Worm (Caenorhabditis elegans): ENCODE measurements around the gene hrg-7.

The hrg-7 gene

ce11 chrV:12708305-12708704 lies 33.5 kb upstream of the hrg-7 start, which contains the start of gene R11D1.2:
Gene R11D1.2 (plus strand): TSS chrV:12708605.
- TF ChIP-seq hmg-4 (GFP tag; optimal IDR thresholded peaks at IDR 0.05) (no peak), hnd-1 (tag; optimal IDR thresholded peaks at IDR 0.05) (no peak)

- TF ChIP-seq hmbx-1 (tag; optimal IDR thresholded peaks at IDR 0.05) (no peak), ets-7 (tag; optimal IDR thresholded peaks at IDR 0.05) (no peak), tbx-37 (GFP tag; conservative IDR thresholded peaks at IDR 0.05) (no peak), hnd-1 (tag; optimal IDR thresholded peaks at IDR 0.05) (no peak), pes-1 (GFP tag; IDR thresholded peaks at IDR 0.05) (no peak), scrt-1 (GFP tag; IDR thresholded peaks at IDR 0.05) (no peak), F13C5.2 (tag; optimal IDR thresholded peaks at IDR 0.05) (no peak), B0310.2 (tag; optimal IDR thresholded peaks at IDR 0.05) (no peak), tra-4 (tag; optimal IDR thresholded peaks at IDR 0.05) (no peak), aly-1 (tag; optimal IDR thresholded peaks at IDR 0.05) (no peak), ceh-13 (GFP tag; optimal IDR thresholded peaks at IDR 0.05) (no peak), ceh-36 (tag; optimal IDR thresholded peaks at IDR 0.05) (no peak), ama-1 (optimal IDR thresholded peaks at IDR 0.05) (no peak), hmg-4 (GFP tag; optimal IDR thresholded peaks at IDR 0.05) (no peak), tbx-11 (GFP tag; IDR thresholded peaks at IDR 0.05) (no peak), sea-1 (GFP tag; conservative IDR thresholded peaks at IDR 0.05) (no peak)
Observed at ce11 chrV:12711999-12712398, 29.8 kb upstream of the hrg-7 start, which contains the start of gene R11D1.3. Gene R11D1.3 (minus strand): TSS chrV:12712099.

ce11 chrV:12714120-12714519 lies 27.7 kb upstream of the hrg-7 start, which contains the start of gene R11D1.4:
Gene R11D1.4 (minus strand): TSS chrV:12714220.
- TF ChIP-seq hmbx-1 (tag; optimal IDR thresholded peaks at IDR 0.05) = no peak
- no peak for TF ChIP-seq hnd-1 (tag; optimal IDR thresholded peaks at IDR 0.05)
- TF ChIP-seq hmg-4 (GFP tag; optimal IDR thresholded peaks at IDR 0.05) = no peak
- no peak for TF ChIP-seq tbx-11 (GFP tag; IDR thresholded peaks at IDR 0.05)
- TF ChIP-seq tbx-37 (GFP tag; conservative IDR thresholded peaks at IDR 0.05) = no peak
- TF ChIP-seq ceh-36 (tag; optimal IDR thresholded peaks at IDR 0.05) = no peak
- TF ChIP-seq F13C5.2 (tag; optimal IDR thresholded peaks at IDR 0.05) = no peak
- no peak for TF ChIP-seq B0310.2 (tag; optimal IDR thresholded peaks at IDR 0.05)
- TF ChIP-seq tra-4 (tag; optimal IDR thresholded peaks at IDR 0.05) = no peak
- no peak for TF ChIP-seq ama-1 (optimal IDR thresholded peaks at IDR 0.05)
- no peak for TF ChIP-seq flt-1 (GFP tag; IDR thresholded peaks at IDR 0.05)
- no peak for TF ChIP-seq ets-7 (tag; optimal IDR thresholded peaks at IDR 0.05)
- TF ChIP-seq pes-1 (GFP tag; IDR thresholded peaks at IDR 0.05) = no peak
- no peak for TF ChIP-seq sea-1 (GFP tag; conservative IDR thresholded peaks at IDR 0.05)
- TF ChIP-seq scrt-1 (GFP tag; IDR thresholded peaks at IDR 0.05) = no peak
- no peak for TF ChIP-seq aly-1 (tag; optimal IDR thresholded peaks at IDR 0.05)
- no peak for TF ChIP-seq ceh-13 (GFP tag; optimal IDR thresholded peaks at IDR 0.05)

- no peak for TF ChIP-seq ceh-36 (tag; optimal IDR thresholded peaks at IDR 0.05)
Observed at ce11 chrV:12716447-12716846, 25.4 kb upstream of the hrg-7 start, which contains the start of gene str-178. Gene str-178 (minus strand): TSS chrV:12716547.

ce11 chrV:12718622-12719021 lies 23.2 kb upstream of the hrg-7 start, which contains the start of gene str-181:
Gene str-181 (minus strand): TSS chrV:12718722.
- TF ChIP-seq ceh-36 (tag; optimal IDR thresholded peaks at IDR 0.05) (no peak), hmbx-1 (tag; optimal IDR thresholded peaks at IDR 0.05) (no peak), hmg-4 (GFP tag; optimal IDR thresholded peaks at IDR 0.05) (no peak), tbx-11 (GFP tag; IDR thresholded peaks at IDR 0.05) (no peak), B0310.2 (tag; optimal IDR thresholded peaks at IDR 0.05) (no peak), ets-7 (tag; optimal IDR thresholded peaks at IDR 0.05) (no peak), tra-4 (tag; optimal IDR thresholded peaks at IDR 0.05) (no peak), F13C5.2 (tag; optimal IDR thresholded peaks at IDR 0.05) (no peak), scrt-1 (GFP tag; IDR thresholded peaks at IDR 0.05) (no peak), flt-1 (GFP tag; IDR thresholded peaks at IDR 0.05) (no peak), sea-1 (GFP tag; conservative IDR thresholded peaks at IDR 0.05) (no peak), tbx-37 (GFP tag; conservative IDR thresholded peaks at IDR 0.05) (no peak)

- no peak for TF ChIP-seq B0310.2 (tag; optimal IDR thresholded peaks at IDR 0.05)
- TF ChIP-seq hnd-1 (tag; optimal IDR thresholded peaks at IDR 0.05) = no peak
- no peak for TF ChIP-seq ceh-36 (tag; optimal IDR thresholded peaks at IDR 0.05)
- no peak for TF ChIP-seq tbx-11 (GFP tag; IDR thresholded peaks at IDR 0.05)
- no peak for TF ChIP-seq F13C5.2 (tag; optimal IDR thresholded peaks at IDR 0.05)
- no peak for TF ChIP-seq sea-1 (GFP tag; conservative IDR thresholded peaks at IDR 0.05)
- TF ChIP-seq tbx-37 (GFP tag; conservative IDR thresholded peaks at IDR 0.05) = no peak
- no peak for TF ChIP-seq flt-1 (GFP tag; IDR thresholded peaks at IDR 0.05)
- TF ChIP-seq scrt-1 (GFP tag; IDR thresholded peaks at IDR 0.05) = no peak
- no peak for TF ChIP-seq aly-1 (tag; optimal IDR thresholded peaks at IDR 0.05)
- no peak for TF ChIP-seq ama-1 (optimal IDR thresholded peaks at IDR 0.05)
- TF ChIP-seq ets-7 (tag; optimal IDR thresholded peaks at IDR 0.05) = no peak
- TF ChIP-seq ceh-13 (GFP tag; optimal IDR thresholded peaks at IDR 0.05) = no peak
- no peak for TF ChIP-seq tra-4 (tag; optimal IDR thresholded peaks at IDR 0.05)
- TF ChIP-seq pes-1 (GFP tag; IDR thresholded peaks at IDR 0.05) = no peak
- TF ChIP-seq hmbx-1 (tag; optimal IDR thresholded peaks at IDR 0.05) = no peak
- no peak for TF ChIP-seq hmg-4 (GFP tag; optimal IDR thresholded peaks at IDR 0.05)
Observed at ce11 chrV:12719713-12720112, 22.1 kb upstream of the hrg-7 start, which contains the start of gene R11D1.7. Gene R11D1.7 (plus strand): TSS chrV:12720013.

ce11 chrV:12725893-12726292 lies 15.9 kb upstream of the hrg-7 start, which contains the start of gene R11D1.12:
Gene R11D1.12 (minus strand): TSS chrV:12725993.
- TF ChIP-seq F13C5.2 (tag; optimal IDR thresholded peaks at IDR 0.05) (no peak), pes-1 (GFP tag; IDR thresholded peaks at IDR 0.05) (no peak), hmg-4 (GFP tag; optimal IDR thresholded peaks at IDR 0.05) (no peak), B0310.2 (tag; optimal IDR thresholded peaks at IDR 0.05) (no peak), sea-1 (GFP tag; conservative IDR thresholded peaks at IDR 0.05) (no peak), tbx-11 (GFP tag; IDR thresholded peaks at IDR 0.05) (no peak), tbx-37 (GFP tag; conservative IDR thresholded peaks at IDR 0.05) (no peak), ceh-13 (GFP tag; optimal IDR thresholded peaks at IDR 0.05) (no peak), tra-4 (tag; optimal IDR thresholded peaks at IDR 0.05) (no peak), scrt-1 (GFP tag; IDR thresholded peaks at IDR 0.05) (no peak), aly-1 (tag; optimal IDR thresholded peaks at IDR 0.05) (no peak), flt-1 (GFP tag; IDR thresholded peaks at IDR 0.05) (no peak), hnd-1 (tag; optimal IDR thresholded peaks at IDR 0.05) (no peak)
